Worm (Caenorhabditis elegans): Measurements from ENCODE around the gene C48B4.8.

- TF ChIP-seq lin-11 (tag; optimal IDR thresholded peaks at IDR 0.05) (no peak), ama-1 (optimal IDR thresholded peaks at IDR 0.05) (no peak), hlh-6 (tag; optimal IDR thresholded peaks at IDR 0.05) (no peak), K09A11.1 (tag; optimal IDR thresholded peaks at IDR 0.05; ENCODE audit: insufficient read depth) (no peak), ceh-30 (tag; optimal IDR thresholded peaks at IDR 0.05) (no peak), rnt-1 (tag; optimal IDR thresholded peaks at IDR 0.05) (no peak), K02D7.2 (tag; optimal IDR thresholded peaks at IDR 0.05) (no peak), zip-5 (tag; optimal IDR thresholded peaks at IDR 0.05) (no peak), nfya-1 (tag; optimal IDR thresholded peaks at IDR 0.05) (no peak), pha-4 (tag; optimal IDR thresholded peaks at IDR 0.05) (no peak), che-1 (tag; optimal IDR thresholded peaks at IDR 0.05) (no peak), ahr-1 (tag; optimal IDR thresholded peaks at IDR 0.05) (no peak), dve-1 (tag; optimal IDR thresholded peaks at IDR 0.05) (no peak), sox-4 (tag; optimal IDR thresholded peaks at IDR 0.05) (no peak)
These were observed 24.3 kb upstream of the C48B4.8 start for ce11 chrIII:9585314-9585713.
